Fruit fly (Drosophila melanogaster): Measurements from ENCODE around the gene mre11.

Gene mre11

DNA sequence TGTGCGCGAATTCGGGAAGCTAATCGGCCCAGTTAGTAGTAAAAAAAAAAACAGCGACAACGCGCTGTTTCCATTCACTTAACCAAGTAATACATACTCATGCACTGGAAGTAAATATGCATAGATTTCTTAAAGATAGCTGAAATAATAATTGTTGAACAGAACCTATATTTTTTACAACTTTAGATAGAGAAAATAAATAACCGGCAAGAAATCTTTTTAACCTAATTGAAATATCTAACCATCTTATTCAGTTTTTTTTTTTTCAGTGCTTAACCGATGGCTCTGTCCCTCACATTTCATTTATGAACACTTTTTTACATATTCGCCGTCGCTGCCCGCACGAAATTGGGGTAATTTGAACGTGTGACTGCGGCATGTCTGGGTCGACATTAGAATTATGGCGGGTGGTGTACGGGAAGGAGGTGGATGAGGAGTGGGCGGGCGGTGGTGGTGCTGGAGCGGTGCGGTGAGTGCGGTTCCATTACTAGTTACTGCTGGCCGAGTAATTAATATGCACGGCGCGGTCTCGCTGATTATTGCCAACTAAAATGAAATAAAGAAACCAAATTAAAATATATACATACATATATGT lies 49.9 kb downstream of the mre11 start (continued):
- TF ChIP-seq CG7556 (GFP tag; optimal IDR thresholded peaks at IDR 0.05): peak; percentile 46
- TF ChIP-seq lola (GFP tag; optimal IDR thresholded peaks at IDR 0.05): peak in 1 of 3 experiments; percentile 57
- TF ChIP-seq Bdp1 (GFP tag; optimal IDR thresholded peaks at IDR 0.05): no peak
- peak; percentile 50 for TF ChIP-seq Hsf (GFP tag; optimal IDR thresholded peaks at IDR 0.05)
- TF ChIP-seq bsh (GFP tag; optimal IDR thresholded peaks at IDR 0.05): peak in 1 of 2 experiments; percentile 72
- peak; percentile 47 for TF ChIP-seq CG9727 (GFP tag; optimal IDR thresholded peaks at IDR 0.05)
- no peak for TF ChIP-seq lov (optimal IDR thresholded peaks at IDR 0.05)
- TF ChIP-seq lov (GFP tag; IDR thresholded peaks at IDR 0.05): 0 out of 3 replicates have a peak, but pooled peaks have one; percentile 45
- TF ChIP-seq Nf-YC (tag; optimal IDR thresholded peaks at IDR 0.05): no peak
- TF ChIP-seq ATbp (GFP tag; optimal IDR thresholded peaks at IDR 0.05): peak; percentile 54
- peak; percentile 27 for TF ChIP-seq Hmr (GFP tag; optimal IDR thresholded peaks at IDR 0.05)
- peak; percentile 61 for TF ChIP-seq Hr3 (GFP tag; optimal IDR thresholded peaks at IDR 0.05)
- TF ChIP-seq CG8290 (GFP tag; optimal IDR thresholded peaks at IDR 0.05): peak; percentile 3
- no peak for TF ChIP-seq CG8290 (tag; optimal IDR thresholded peaks at IDR 0.05)
- TF ChIP-seq CG3281 (GFP tag; optimal IDR thresholded peaks at IDR 0.05): no peak
- no peak for TF ChIP-seq CG17912 (GFP tag; optimal IDR thresholded peaks at IDR 0.05)
- peak; percentile 22 for TF ChIP-seq pum (GFP tag; optimal IDR thresholded peaks at IDR 0.05)
- TF ChIP-seq insv (GFP tag; optimal IDR thresholded peaks at IDR 0.05): no peak
- 0 out of 3 replicates have a peak, but pooled peaks have one; percentile 15 for TF ChIP-seq CG14050 (GFP tag; IDR thresholded peaks at IDR 0.05)
- peak; percentile 4 for TF ChIP-seq Atf3 (GFP tag; optimal IDR thresholded peaks at IDR 0.05)
- peak; percentile 18 for TF ChIP-seq trem (tag; optimal IDR thresholded peaks at IDR 0.05)
- peak; percentile 74 for TF ChIP-seq CG7839 (tag; optimal IDR thresholded peaks at IDR 0.05)
- no peak for TF ChIP-seq Hand (GFP tag; optimal IDR thresholded peaks at IDR 0.05)
- TF ChIP-seq vvl (GFP tag; IDR thresholded peaks at IDR 0.05): peak; percentile 76
- no peak for TF ChIP-seq Awh (GFP tag; IDR thresholded peaks at IDR 0.05)
- TF ChIP-seq dati (GFP tag; IDR thresholded peaks at IDR 0.05): no peak
- TF ChIP-seq maf-S (GFP tag; optimal IDR thresholded peaks at IDR 0.05): no peak
- TF ChIP-seq Hmx (GFP tag; optimal IDR thresholded peaks at IDR 0.05): no peak
- peak; percentile 40 for TF ChIP-seq Vsx1 (GFP tag; optimal IDR thresholded peaks at IDR 0.05)
- peak; percentile 10 for TF ChIP-seq tx (GFP tag; optimal IDR thresholded peaks at IDR 0.05)
- TF ChIP-seq cg (GFP tag; optimal IDR thresholded peaks at IDR 0.05): no peak
- TF ChIP-seq HLH3B (GFP tag; IDR thresholded peaks at IDR 0.05): peak; percentile 64
- TF ChIP-seq CG42726 (GFP tag; IDR thresholded peaks at IDR 0.05; ENCODE audit: partially characterized antibody): no peak
- peak; percentile 13 for TF ChIP-seq CG18476 (GFP tag; optimal IDR thresholded peaks at IDR 0.05)
- TF ChIP-seq CG17361 (GFP tag; IDR thresholded peaks at IDR 0.05): peak; percentile 52; the same call in 1 of the 3 replicates
- peak; percentile 60 for TF ChIP-seq Xbp1 (GFP tag; optimal IDR thresholded peaks at IDR 0.05)
- 0 out of 2 replicates have a peak, but pooled peaks have one; percentile 14 for TF ChIP-seq CG32767 (GFP tag; IDR thresholded peaks at IDR 0.05)
- peak; percentile 34 for TF ChIP-seq CG17385 (GFP tag; optimal IDR thresholded peaks at IDR 0.05)
- no peak for TF ChIP-seq ase (GFP tag; IDR thresholded peaks at IDR 0.05)
- TF ChIP-seq lilli (GFP tag; optimal IDR thresholded peaks at IDR 0.05): peak; percentile 27
- TF ChIP-seq sob (GFP tag; IDR thresholded peaks at IDR 0.05): no peak
- peak; percentile 35 for TF ChIP-seq CG14441 (GFP tag; IDR thresholded peaks at IDR 0.05)
- TF ChIP-seq twi (tag; optimal IDR thresholded peaks at IDR 0.05): no peak
- TF ChIP-seq CG2889 (GFP tag; IDR thresholded peaks at IDR 0.05): 0 out of 3 replicates have a peak, but pooled peaks have one; percentile 42
- peak; percentile 29 for TF ChIP-seq Fer3 (tag; optimal IDR thresholded peaks at IDR 0.05)
- no peak for TF ChIP-seq seq (GFP tag; IDR thresholded peaks at IDR 0.05)
- peak; percentile 50 for TF ChIP-seq CG16863 (GFP tag; optimal IDR thresholded peaks at IDR 0.05)
- TF ChIP-seq hkb (optimal IDR thresholded peaks at IDR 0.05): no peak
- TF ChIP-seq hkb (GFP tag; IDR thresholded peaks at IDR 0.05): peak; percentile 61
- no peak for TF ChIP-seq HHEX (GFP tag; optimal IDR thresholded peaks at IDR 0.05)
- peak; percentile 34 for TF ChIP-seq CG1233 (GFP tag; optimal IDR thresholded peaks at IDR 0.05)

Data from whole organism, embryonic.